Worm (Caenorhabditis elegans): Measurements from ENCODE around the gene T16G1.18.

Gene T16G1.18

ce11 chrV:12950812-12951528 lies at the start of gene T16G1.18, which contains the start of gene T16G1.9:
Gene T16G1.18 (plus strand): TSS chrV:12951304.
Gene T16G1.9 (minus strand): TSS chrV:12950862.
- TF ChIP-seq pros-1 (tag; optimal IDR thresholded peaks at IDR 0.05), result no peak
- TF ChIP-seq ceh-34 (tag; optimal IDR thresholded peaks at IDR 0.05), result no peak
- TF ChIP-seq sox-4 (tag; optimal IDR thresholded peaks at IDR 0.05), result no peak
- no peak for TF ChIP-seq fkh-6 (tag; optimal IDR thresholded peaks at IDR 0.05)
- no peak for TF ChIP-seq fkh-10 (GFP tag; optimal IDR thresholded peaks at IDR 0.05)
- no peak for TF ChIP-seq pha-2 (tag; optimal IDR thresholded peaks at IDR 0.05)
- TF ChIP-seq odd-2 (tag; optimal IDR thresholded peaks at IDR 0.05), result no peak
- no peak for TF ChIP-seq hlh-8 (tag; optimal IDR thresholded peaks at IDR 0.05)
- TF ChIP-seq dmd-4 (tag; optimal IDR thresholded peaks at IDR 0.05; ENCODE audit: borderline replicate concordance), result no peak
- TF ChIP-seq tbx-2 (tag; optimal IDR thresholded peaks at IDR 0.05), result peak; percentile 41
- TF ChIP-seq rnt-1 (tag; optimal IDR thresholded peaks at IDR 0.05), result no peak
- no peak for TF ChIP-seq ceh-30 (tag; optimal IDR thresholded peaks at IDR 0.05)
- TF ChIP-seq ceh-48 (tag; optimal IDR thresholded peaks at IDR 0.05), result peak; percentile 47
- no peak for TF ChIP-seq elt-4 (tag; optimal IDR thresholded peaks at IDR 0.05)
- TF ChIP-seq pax-1 (tag; optimal IDR thresholded peaks at IDR 0.05), result no peak
- no peak for TF ChIP-seq unc-3 (GFP tag; conservative IDR thresholded peaks at IDR 0.05)
- TF ChIP-seq unc-3 (tag; optimal IDR thresholded peaks at IDR 0.05), result no peak
- no peak for TF ChIP-seq ama-1 (optimal IDR thresholded peaks at IDR 0.05)
- TF ChIP-seq hlh-13 (GFP tag; optimal IDR thresholded peaks at IDR 0.05), result no peak
- no peak for TF ChIP-seq ceh-14 (tag; optimal IDR thresholded peaks at IDR 0.05)
- no peak for TF ChIP-seq ceh-2 (tag; optimal IDR thresholded peaks at IDR 0.05)
- peak; percentile 23 for TF ChIP-seq ceh-31 (tag; optimal IDR thresholded peaks at IDR 0.05)
- TF ChIP-seq C38D4.7 (GFP tag; optimal IDR thresholded peaks at IDR 0.05), result no peak
- TF ChIP-seq hlh-30 (tag; optimal IDR thresholded peaks at IDR 0.05; ENCODE audit: insufficient read depth), result no peak
- TF ChIP-seq zip-5 (tag; optimal IDR thresholded peaks at IDR 0.05), result no peak
- no peak for TF ChIP-seq pag-3 (tag; optimal IDR thresholded peaks at IDR 0.05; ENCODE audit: borderline replicate concordance)
- no peak for TF ChIP-seq ceh-6 (GFP tag; optimal IDR thresholded peaks at IDR 0.05)
- no peak for TF ChIP-seq tbx-7 (tag; optimal IDR thresholded peaks at IDR 0.05)
- TF ChIP-seq npax-4 (tag; optimal IDR thresholded peaks at IDR 0.05), result no peak
- TF ChIP-seq ceh-24 (tag; optimal IDR thresholded peaks at IDR 0.05), result no peak
- no peak for TF ChIP-seq elt-2 (tag; optimal IDR thresholded peaks at IDR 0.05)
- peak; percentile 54 for TF ChIP-seq nfya-1 (tag; optimal IDR thresholded peaks at IDR 0.05)
- TF ChIP-seq ceh-18 (tag; optimal IDR thresholded peaks at IDR 0.05), result no peak
- TF ChIP-seq nhr-11 (tag; optimal IDR thresholded peaks at IDR 0.05), result no peak
- peak; percentile 50 for TF ChIP-seq unc-42 (tag; optimal IDR thresholded peaks at IDR 0.05)
- TF ChIP-seq gmeb-2 (tag; optimal IDR thresholded peaks at IDR 0.05), result no peak
- no peak for TF ChIP-seq F13H6.1 (tag; optimal IDR thresholded peaks at IDR 0.05)
- TF ChIP-seq ztf-16 (tag; optimal IDR thresholded peaks at IDR 0.05), result no peak
- no peak for TF ChIP-seq fax-1 (tag; optimal IDR thresholded peaks at IDR 0.05)
- no peak for TF ChIP-seq K02D7.2 (tag; optimal IDR thresholded peaks at IDR 0.05)
- no peak for TF ChIP-seq ceh-19 (GFP tag; optimal IDR thresholded peaks at IDR 0.05)
- no peak for TF ChIP-seq ets-4 (tag; optimal IDR thresholded peaks at IDR 0.05)
- no peak for TF ChIP-seq pha-4 (tag; optimal IDR thresholded peaks at IDR 0.05)
- no peak for TF ChIP-seq ceh-45 (GFP tag; IDR thresholded peaks at IDR 0.05)
- TF ChIP-seq ttx-3 (tag; optimal IDR thresholded peaks at IDR 0.05), result no peak
- no peak for TF ChIP-seq pat-9 (tag; optimal IDR thresholded peaks at IDR 0.05)
- peak; percentile 24 for TF ChIP-seq unc-55 (GFP tag; optimal IDR thresholded peaks at IDR 0.05)
- no peak for TF ChIP-seq K09A11.1 (tag; optimal IDR thresholded peaks at IDR 0.05; ENCODE audit: insufficient read depth)
- TF ChIP-seq madf-2 (tag; optimal IDR thresholded peaks at IDR 0.05), result no peak
